Worm (Caenorhabditis elegans) whole organism, young adult: ENCODE measurements around the gene C36A4.10.

ENCODE experiments used
- B0035.1 ChIP-seq: sonication (generic microtip); optimal IDR thresholded peaks from 2 replicates; lab custom pipeline; 2016; ENCODE audit warnings: missing genetic modification characterization, mild to moderate bottlenecking, missing compliant biosample characterization, missing genotype, missing genetic modification reagents
- B0336.3 ChIP-seq: fragments of 200-800 bp; sonication (Bioruptor generic); IDR thresholded peaks from 2 replicates; pipeline ENCODE4 v1.3.6; 2022; ENCODE audit warnings: missing genetic modification characterization, missing compliant biosample characterization
- C06A6.2 ChIP-seq: fragments of 200-800 bp; sonication (Bioruptor generic); conservative IDR thresholded peaks from 2 replicates; pipeline ENCODE4 v1.3.6; 2022; ENCODE audit warnings: missing genetic modification characterization, missing compliant biosample characterization
- D2030.7 ChIP-seq: fragments of 200-800 bp; sonication (Bioruptor generic); IDR thresholded peaks from 2 replicates; pipeline ENCODE4 v1.3.6; 2022; ENCODE audit warnings: missing genetic modification reagents, missing genetic modification characterization, missing compliant biosample characterization
- F10E7.11 ChIP-seq: sonication (generic microtip); optimal IDR thresholded peaks from 2 replicates; lab custom pipeline; 2017; ENCODE audit warnings: mild to moderate bottlenecking, missing genetic modification characterization, moderate library complexity, missing compliant biosample characterization
- F23B12.7 ChIP-seq: sonication (generic microtip); optimal IDR thresholded peaks from 2 replicates; lab custom pipeline; 2017; ENCODE audit warnings: missing genetic modification characterization, mild to moderate bottlenecking, missing compliant biosample characterization, antibody characterized with exemption, moderate library complexity; ENCODE audit not compliant: insufficient read depth
- F37B4.10 ChIP-seq: fragments of 200-800 bp; sonication (Bioruptor generic); IDR thresholded peaks from 2 replicates; pipeline ENCODE4 v1.3.6; 2022; ENCODE audit warnings: missing genetic modification characterization, missing compliant biosample characterization
- F55B11.4 ChIP-seq: sonication (generic microtip); optimal IDR thresholded peaks from 2 replicates; lab custom pipeline; 2016; ENCODE audit warnings: missing compliant biosample characterization, missing genetic modification characterization, borderline replicate concordance; ENCODE audit not compliant: insufficient read depth
- K12H6.12 ChIP-seq: fragments of 200-800 bp; sonication (Bioruptor generic); optimal IDR thresholded peaks from 2 replicates; lab custom pipeline; 2018; ENCODE audit warnings: mild to moderate bottlenecking, missing genetic modification characterization, missing compliant biosample characterization
- Y67H2A.10 ChIP-seq: fragments of 200-800 bp; sonication (Bioruptor generic); conservative IDR thresholded peaks from 2 replicates; pipeline ENCODE4 v1.3.6; 2022; ENCODE audit warnings: missing genetic modification reagents, missing genetic modification characterization, missing compliant biosample characterization
- ZK185.1 ChIP-seq: sonication (generic microtip); optimal IDR thresholded peaks from 2 replicates; lab custom pipeline; 2016; ENCODE audit warnings: mild to moderate bottlenecking, missing genetic modification characterization, missing compliant biosample characterization; ENCODE audit not compliant: poor library complexity, severe bottlenecking
- aptf-2 ChIP-seq: fragments of 200-800 bp; sonication (Bioruptor generic); conservative IDR thresholded peaks from 2 replicates; pipeline ENCODE4 v1.3.6; 2022; ENCODE audit warnings: missing genetic modification reagents, missing genetic modification characterization, missing compliant biosample characterization
- attf-6 ChIP-seq: fragments of 200-800 bp; sonication (Bioruptor generic); IDR thresholded peaks from 2 replicates; pipeline ENCODE4 v1.3.6; 2022; ENCODE audit warnings: missing genetic modification reagents, missing genetic modification characterization, missing compliant biosample characterization
- bed-1 ChIP-seq: fragments of 200-800 bp; sonication (Bioruptor generic); IDR thresholded peaks from 2 replicates; pipeline ENCODE4 v1.3.6; 2022; ENCODE audit warnings: missing genetic modification reagents, missing genetic modification characterization, missing compliant biosample characterization
- cebp-1 ChIP-seq, 2 experiments: fragments of 200-800 bp in 1 of 2; sonication (Bioruptor generic) in 1 of 2; sonication (generic microtip) in 1 of 2; IDR thresholded peaks in 1 of 2; optimal IDR thresholded peaks in 1 of 2; 2 replicates each; pipeline versions ENCODE4 v1.3.6 to Lab custom; 2017 to 2022; ENCODE audit warnings: missing compliant biosample characterization in 2 of 2, missing genetic modification characterization in 2 of 2, mild to moderate bottlenecking in 1 of 2, missing genetic modification reagents in 1 of 2, moderate library complexity in 1 of 2
- chd-7 ChIP-seq: sonication (generic microtip); optimal IDR thresholded peaks from 2 replicates; lab custom pipeline; 2016; ENCODE audit warnings: mild to moderate bottlenecking, missing genetic modification characterization, moderate library complexity, missing compliant biosample characterization
- die-1 ChIP-seq: sonication (generic microtip); optimal IDR thresholded peaks from 2 replicates; lab custom pipeline; 2016; ENCODE audit warnings: missing genotype, mild to moderate bottlenecking, missing genetic modification characterization, missing compliant biosample characterization
- dox-1 ChIP-seq: fragments of 200-800 bp; sonication (Bioruptor generic); IDR thresholded peaks from 2 replicates; pipeline ENCODE4 v1.3.6; 2022; ENCODE audit warnings: missing genetic modification reagents, missing genetic modification characterization, missing compliant biosample characterization
- efl-1 ChIP-seq: fragments of 150-350 bp; optimal IDR thresholded peaks from 2 replicates; lab custom pipeline; 2014; ENCODE audit warnings: missing biosample characterization, missing genetic modification reagents, missing genetic modification characterization
- egl-18 ChIP-seq: fragments of 200-800 bp; sonication (Bioruptor generic); IDR thresholded peaks from 2 replicates; pipeline ENCODE4 v1.3.6; 2022; ENCODE audit warnings: missing genetic modification reagents, missing genetic modification characterization, missing compliant biosample characterization
- egrh-3 ChIP-seq: fragments of 200-800 bp; sonication (Bioruptor generic); IDR thresholded peaks from 2 replicates; pipeline ENCODE4 v1.3.6; 2022; ENCODE audit warnings: missing genetic modification reagents, missing genetic modification characterization, missing compliant biosample characterization
- ekl-4 ChIP-seq: fragments of 200-800 bp; sonication (Bioruptor generic); IDR thresholded peaks from 2 replicates; pipeline ENCODE4 v1.3.6; 2022; ENCODE audit warnings: missing genetic modification reagents, missing genetic modification characterization, missing compliant biosample characterization
- fkh-3 ChIP-seq: sonication (generic microtip); optimal IDR thresholded peaks from 2 replicates; lab custom pipeline; 2016; ENCODE audit warnings: mild to moderate bottlenecking, missing genetic modification characterization, missing compliant biosample characterization
- gei-17 ChIP-seq: fragments of 200-800 bp; sonication (Bioruptor generic); optimal IDR thresholded peaks from 2 replicates; lab custom pipeline; 2018; ENCODE audit warnings: mild to moderate bottlenecking, missing genetic modification characterization, missing compliant biosample characterization
- him-1 ChIP-seq: sonication (generic microtip); optimal IDR thresholded peaks from 2 replicates; lab custom pipeline; 2016; ENCODE audit warnings: missing genotype, missing genetic modification reagents, missing genetic modification characterization, missing compliant biosample characterization
- lag-1 ChIP-seq: fragments of 200-800 bp; sonication (Bioruptor generic); IDR thresholded peaks from 2 replicates; pipeline ENCODE4 v1.3.6; 2022; ENCODE audit warnings: missing genetic modification reagents, missing genetic modification characterization, missing compliant biosample characterization
- lir-1 ChIP-seq: fragments of 200-800 bp; sonication (Bioruptor generic); conservative IDR thresholded peaks from 2 replicates; pipeline ENCODE4 v1.3.6; 2022; ENCODE audit warnings: missing genetic modification reagents, missing genetic modification characterization, missing compliant biosample characterization
- madf-10 ChIP-seq: sonication (generic microtip); optimal IDR thresholded peaks from 2 replicates; lab custom pipeline; 2016; ENCODE audit warnings: mild to moderate bottlenecking, missing genetic modification characterization, missing compliant biosample characterization
- madf-3 ChIP-seq: fragments of 200-800 bp; sonication (Bioruptor generic); IDR thresholded peaks from 2 replicates; pipeline ENCODE4 v1.3.6; 2022; ENCODE audit warnings: missing genetic modification reagents, missing genetic modification characterization, missing compliant biosample characterization
- madf-8 ChIP-seq: fragments of 200-800 bp; sonication (Bioruptor generic); conservative IDR thresholded peaks from 2 replicates; pipeline ENCODE4 v1.3.6; 2022; ENCODE audit warnings: missing genetic modification reagents, missing genetic modification characterization, missing compliant biosample characterization
- mxl-1 ChIP-seq: sonication (generic microtip); optimal IDR thresholded peaks from 2 replicates; lab custom pipeline; 2016; ENCODE audit warnings: missing genetic modification characterization, missing compliant biosample characterization
- nfya-1 ChIP-seq: sonication (generic microtip); optimal IDR thresholded peaks from 2 replicates; lab custom pipeline; 2017; ENCODE audit warnings: antibody characterized with exemption, missing compliant biosample characterization, missing genetic modification characterization, borderline replicate concordance; ENCODE audit not compliant: insufficient read depth
- nfya-2 ChIP-seq: fragments of 200-800 bp; sonication (Bioruptor generic); IDR thresholded peaks from 2 replicates; pipeline ENCODE4 v1.3.6; 2022; ENCODE audit warnings: missing genetic modification reagents, missing genetic modification characterization, missing compliant biosample characterization
- nhr-179 ChIP-seq: sonication (generic microtip); optimal IDR thresholded peaks from 2 replicates; lab custom pipeline; 2016; ENCODE audit warnings: mild to moderate bottlenecking, missing genetic modification characterization, missing compliant biosample characterization
- nhr-27 ChIP-seq: fragments of 200-800 bp; sonication (Bioruptor generic); optimal IDR thresholded peaks from 2 replicates; lab custom pipeline; 2018; ENCODE audit warnings: mild to moderate bottlenecking, missing genetic modification characterization, moderate library complexity, missing compliant biosample characterization
- nhr-80 ChIP-seq: sonication (generic microtip); optimal IDR thresholded peaks from 2 replicates; lab custom pipeline; 2016; ENCODE audit warnings: missing genetic modification characterization, missing compliant biosample characterization
- nhr-90 ChIP-seq: sonication (generic microtip); optimal IDR thresholded peaks from 2 replicates; lab custom pipeline; 2016; ENCODE audit warnings: missing genotype, mild to moderate bottlenecking, missing genetic modification characterization, missing compliant biosample characterization
- sdz-38 ChIP-seq: sonication (generic microtip); optimal IDR thresholded peaks from 2 replicates; lab custom pipeline; 2016; ENCODE audit warnings: missing genotype, missing genetic modification characterization, missing compliant biosample characterization
- somi-1 ChIP-seq: fragments of 200-800 bp; sonication (Bioruptor generic); optimal IDR thresholded peaks from 2 replicates; lab custom pipeline; 2018; ENCODE audit warnings: mild to moderate bottlenecking, missing genetic modification characterization, missing compliant biosample characterization
- xnd-1 ChIP-seq: sonication (generic microtip); optimal IDR thresholded peaks from 2 replicates; lab custom pipeline; 2016; ENCODE audit warnings: missing genotype, missing genetic modification reagents, missing genetic modification characterization, missing compliant biosample characterization
- zim-3 ChIP-seq: sonication (generic microtip); optimal IDR thresholded peaks from 2 replicates; lab custom pipeline; 2017; ENCODE audit warnings: mild to moderate bottlenecking, missing genetic modification characterization, moderate library complexity, missing compliant biosample characterization
- ztf-18 ChIP-seq: sonication (generic microtip); optimal IDR thresholded peaks from 2 replicates; lab custom pipeline; 2016; ENCODE audit warnings: missing genotype, mild to moderate bottlenecking, missing genetic modification characterization, missing compliant biosample characterization
- ztf-22 ChIP-seq: fragments of 200-800 bp; sonication (Bioruptor generic); optimal IDR thresholded peaks from 2 replicates; lab custom pipeline; 2018; ENCODE audit warnings: mild to moderate bottlenecking, missing genetic modification characterization, moderate library complexity, missing compliant biosample characterization
- ztf-25 ChIP-seq: fragments of 200-800 bp; sonication (Bioruptor generic); IDR thresholded peaks from 2 replicates; pipeline ENCODE4 v1.3.6; 2022; ENCODE audit warnings: missing genetic modification reagents, missing genetic modification characterization, missing compliant biosample characterization
- ztf-3 ChIP-seq: fragments of 200-800 bp; sonication (Bioruptor generic); optimal IDR thresholded peaks from 2 replicates; lab custom pipeline; 2018; ENCODE audit warnings: mild to moderate bottlenecking, missing genetic modification characterization, missing compliant biosample characterization
- ztf-6 ChIP-seq: fragments of 200-800 bp; sonication (Bioruptor generic); IDR thresholded peaks from 2 replicates; pipeline ENCODE4 v1.3.6; 2022; ENCODE audit warnings: missing genetic modification reagents, missing genetic modification characterization, missing compliant biosample characterization

The C36A4.10 gene

ce11 chrIII:3867378-3867904 is 36.2 kb upstream of the C36A4.10 start, which contains the start of gene rpl-3 (continued):
- no peak for TF ChIP-seq sdz-38 (tag; lab: Kevin White, UChicago)
- no peak for TF ChIP-seq F55B11.4 (tag; lab: Kevin White, UChicago)
- TF ChIP-seq ztf-6 (GFP tag; lab: Robert Waterston, UW), result peak; percentile 100
- peak; percentile 96 for TF ChIP-seq fkh-3 (tag; lab: Kevin White, UChicago)
- TF ChIP-seq ekl-4 (GFP tag; lab: Robert Waterston, UW), result peak; percentile 100
- TF ChIP-seq K12H6.12 (tag; lab: Kevin White, UChicago), result peak; percentile 100
- peak; percentile 91 for TF ChIP-seq ztf-18
- peak; percentile 100 for TF ChIP-seq F37B4.10 (GFP tag; lab: Robert Waterston, UW)
- TF ChIP-seq nhr-179 (tag; lab: Kevin White, UChicago), result peak; percentile 68
- TF ChIP-seq C06A6.2 (GFP tag; lab: Robert Waterston, UW), result peak; percentile 100
- TF ChIP-seq F23B12.7 (tag; lab: Kevin White, UChicago), result peak; percentile 99
- peak; percentile 100 for TF ChIP-seq dox-1
- TF ChIP-seq F10E7.11, result peak; percentile 99
- peak; percentile 100 for TF ChIP-seq D2030.7
- peak; percentile 100 for TF ChIP-seq Y67H2A.10 (GFP tag; lab: Robert Waterston, UW)
- TF ChIP-seq madf-8 (GFP tag; lab: Robert Waterston, UW), result peak; percentile 96
- peak; percentile 89 for TF ChIP-seq xnd-1 (tag; lab: Kevin White, UChicago)
- peak; percentile 93 for TF ChIP-seq attf-6 (GFP tag; lab: Robert Waterston, UW)
- no peak for TF ChIP-seq nfya-1 (tag; lab: Kevin White, UChicago)
- peak; percentile 95 for TF ChIP-seq gei-17 (GFP tag; lab: Kevin White, UChicago)
- peak; percentile 100 for TF ChIP-seq chd-7 (tag; lab: Kevin White, UChicago)
- peak; percentile 94 for TF ChIP-seq egrh-3 (GFP tag; lab: Robert Waterston, UW)
- peak; percentile 100 for TF ChIP-seq B0336.3
- TF ChIP-seq zim-3 (tag; lab: Kevin White, UChicago), result peak; percentile 99
- peak; percentile 99 for TF ChIP-seq him-1 (tag; lab: Kevin White, UChicago)
- TF ChIP-seq nfya-2 (GFP tag; lab: Robert Waterston, UW), result peak; percentile 98
- TF ChIP-seq mxl-1, result peak; percentile 92
- TF ChIP-seq egl-18, result peak; percentile 100
- peak; percentile 98 for TF ChIP-seq cebp-1 (GFP tag; IDR thresholded peaks at IDR 0.05; lab: Robert Waterston, UW)
- TF ChIP-seq cebp-1 (tag; optimal IDR thresholded peaks at IDR 0.05; lab: Kevin White, UChicago), result peak; percentile 100
- TF ChIP-seq nhr-27, result peak; percentile 99
- TF ChIP-seq B0035.1 (tag; lab: Kevin White, UChicago), result peak; percentile 97
- peak; percentile 100 for TF ChIP-seq ztf-22 (GFP tag; lab: Kevin White, UChicago)
- peak; percentile 99 for TF ChIP-seq bed-1
- TF ChIP-seq ZK185.1 (tag; lab: Kevin White, UChicago), result peak; percentile 99
- peak; percentile 92 for TF ChIP-seq aptf-2 (GFP tag; lab: Robert Waterston, UW)
- TF ChIP-seq, all 124 proteins: peak for 120

- TF ChIP-seq madf-10 (tag; lab: Kevin White, UChicago) (no peak), K12H6.12 (tag; lab: Kevin White, UChicago) (peak; percentile 53), madf-8 (GFP tag; lab: Robert Waterston, UW) (peak; percentile 41; the same call in 1 of the 2 replicates), ztf-25 (GFP tag; lab: Robert Waterston, UW) (no peak), somi-1 (GFP tag; lab: Kevin White, UChicago) (no peak), efl-1 (peak; percentile 69), madf-3 (GFP tag; lab: Robert Waterston, UW) (0 out of 2 replicates have a peak, but pooled peaks have one; percentile 22), die-1 (tag; lab: Kevin White, UChicago) (no peak), lag-1 (GFP tag; lab: Robert Waterston, UW) (no peak), lir-1 (no peak), F55B11.4 (tag; lab: Kevin White, UChicago) (no peak), nhr-80 (tag; lab: Kevin White, UChicago) (no peak), D2030.7 (0 out of 2 replicates have a peak, but pooled peaks have one; percentile 15), ztf-3 (GFP tag; lab: Kevin White, UChicago) (no peak), aptf-2 (GFP tag; lab: Robert Waterston, UW) (no peak), nhr-90 (tag; lab: Kevin White, UChicago) (no peak)
Observed at ce11 chrIII:3863814-3864507, 32.7 kb upstream of the C36A4.10 start, which contains the start of gene acs-19. TSS of gene acs-19 (plus strand) at chrIII:3864489.
